Fruit fly (Drosophila melanogaster) whole organism, embryonic: Measurements from ENCODE around the gene DIP-alpha.

Source experiments
- Antp ChIP-seq: fragments of 200-800 bp; sonication (Bioruptor generic); optimal IDR thresholded peaks from 3 replicates; lab custom pipeline; 2016; ENCODE audit warnings: missing biosample characterization, missing genetic modification characterization
- B-H1 ChIP-seq: fragments of 200-800 bp; sonication (Bioruptor generic); IDR thresholded peaks from 3 replicates; pipeline ENCODE4 v1.3.6; 2022; ENCODE audit warnings: missing biosample characterization, missing genetic modification characterization
- B-H2 ChIP-seq: fragments of 200-800 bp; sonication (Bioruptor generic); optimal IDR thresholded peaks from 2 replicates; lab custom pipeline; 2018; ENCODE audit warnings: missing biosample characterization, mild to moderate bottlenecking, missing genetic modification characterization
- Bgb ChIP-seq: fragments of 200-800 bp; sonication (Bioruptor generic); IDR thresholded peaks from 2 replicates; pipeline ENCODE4 v1.3.6; 2022; ENCODE audit warnings: missing biosample characterization, missing genetic modification characterization; ENCODE audit not compliant: partially characterized antibody
- CG10565 ChIP-seq: fragments of 200-800 bp; sonication (Bioruptor generic); optimal IDR thresholded peaks from 3 replicates; lab custom pipeline; 2016; ENCODE audit warnings: missing biosample characterization, mild to moderate bottlenecking, missing genetic modification characterization
- CG11247 ChIP-seq: fragments of 200-800 bp; sonication (Bioruptor generic); IDR thresholded peaks from 2 replicates; pipeline ENCODE4 v1.3.6; 2022; ENCODE audit warnings: missing biosample characterization, missing genetic modification characterization
- CG11695 ChIP-seq: fragments of 200-800 bp; sonication (Bioruptor generic); IDR thresholded peaks from 3 replicates; pipeline ENCODE4 v1.3.6; 2022; ENCODE audit warnings: missing biosample characterization, missing genetic modification characterization
- CG12071 ChIP-seq: fragments of 200-800 bp; sonication (Bioruptor generic); optimal IDR thresholded peaks from 3 replicates; lab custom pipeline; 2018; ENCODE audit warnings: missing biosample characterization, mild to moderate bottlenecking, missing genetic modification characterization
- CG12942 ChIP-seq: fragments of 200-800 bp; sonication (Bioruptor generic); optimal IDR thresholded peaks from 3 replicates; lab custom pipeline; 2016; ENCODE audit warnings: missing biosample characterization, missing genetic modification characterization
- CG13775 ChIP-seq: fragments of 200-800 bp; sonication (Bioruptor generic); optimal IDR thresholded peaks from 3 replicates; lab custom pipeline; 2017; ENCODE audit warnings: missing biosample characterization, mild to moderate bottlenecking, missing genetic modification characterization
- CG15073 ChIP-seq: fragments of 200-800 bp; sonication (Bioruptor generic); optimal IDR thresholded peaks from 2 replicates; lab custom pipeline; 2016; ENCODE audit warnings: missing biosample characterization, missing genetic modification characterization
- CG1832 ChIP-seq: fragments of 200-800 bp; sonication (Bioruptor generic); optimal IDR thresholded peaks from 2 replicates; lab custom pipeline; 2017; ENCODE audit warnings: missing biosample characterization, mild to moderate bottlenecking, missing genetic modification characterization, inconsistent platforms
- CG2116 ChIP-seq: fragments of 200-800 bp; sonication (Bioruptor generic); optimal IDR thresholded peaks from 3 replicates; lab custom pipeline; 2018; ENCODE audit warnings: missing biosample characterization, mild to moderate bottlenecking, missing genetic modification characterization
- CG2678 ChIP-seq: fragments of 200-800 bp; sonication (Bioruptor generic); optimal IDR thresholded peaks from 3 replicates; lab custom pipeline; 2019; ENCODE audit warnings: missing biosample characterization, mild to moderate bottlenecking, missing genetic modification characterization, moderate library complexity
- CG31224 ChIP-seq: fragments of 200-800 bp; sonication (Bioruptor generic); IDR thresholded peaks from 2 replicates; pipeline ENCODE4 v1.3.6; 2022; ENCODE audit warnings: missing biosample characterization, missing genetic modification characterization
- CG3726 ChIP-seq: fragments of 200-800 bp; sonication (Bioruptor generic); IDR thresholded peaks from 3 replicates; pipeline ENCODE4, ENCODE4 v1.3.6; 2022; ENCODE audit warnings: missing biosample characterization, missing genetic modification characterization
- CG4404 ChIP-seq: fragments of 200-800 bp; sonication (Bioruptor generic); IDR thresholded peaks from 2 replicates; pipeline ENCODE4 v1.3.6; 2022; ENCODE audit warnings: missing biosample characterization, missing genetic modification characterization
- CG4730 ChIP-seq: fragments of 200-800 bp; sonication (Bioruptor generic); IDR thresholded peaks from 2 replicates; pipeline ENCODE4 v1.3.6; 2022; ENCODE audit warnings: missing biosample characterization, missing genetic modification characterization
- CG6272 ChIP-seq: fragments of 200-800 bp; sonication (Bioruptor generic); IDR thresholded peaks from 2 replicates; pipeline ENCODE4 v1.3.6; 2022; ENCODE audit warnings: missing biosample characterization, missing genetic modification characterization
- CG6689 ChIP-seq: fragments of 200-800 bp; sonication (Bioruptor generic); IDR thresholded peaks from 2 replicates; pipeline ENCODE4 v1.3.6; 2022; ENCODE audit warnings: missing biosample characterization, missing genetic modification characterization
- CG7839 ChIP-seq: fragments of 200-800 bp; sonication (Bioruptor generic); optimal IDR thresholded peaks from 3 replicates; lab custom pipeline; 2018; ENCODE audit warnings: missing biosample characterization, mild to moderate bottlenecking, missing genetic modification characterization, moderate library complexity
- CG9797 ChIP-seq: fragments of 200-800 bp; sonication (Bioruptor generic); optimal IDR thresholded peaks from 3 replicates; lab custom pipeline; 2018; ENCODE audit warnings: missing biosample characterization, mild to moderate bottlenecking, missing genetic modification characterization
- D ChIP-seq, 2 experiments: fragments of 200-800 bp in 1 of 2; fragments of >200 bp in 1 of 2; sonication (Bioruptor generic) in 1 of 2; optimal IDR thresholded peaks; 2 replicates in 1 of 2; 3 replicates in 1 of 2; lab custom pipeline; 2017; ENCODE audit warnings: mild to moderate bottlenecking in 1 of 2, missing biosample characterization in 1 of 2, missing genetic modification characterization in 1 of 2, missing genetic modification reagents in 1 of 2
- Elba2 ChIP-seq: fragments of 200-800 bp; sonication (Bioruptor generic); optimal IDR thresholded peaks from 3 replicates; lab custom pipeline; 2016; ENCODE audit warnings: missing biosample characterization, missing genetic modification characterization
- Fer2 ChIP-seq: fragments of 200-800 bp; sonication (Bioruptor generic); optimal IDR thresholded peaks from 2 replicates; lab custom pipeline; 2018; ENCODE audit warnings: missing biosample characterization, mild to moderate bottlenecking, missing genetic modification characterization, moderate library complexity
- Hey ChIP-seq: fragments of 200-800 bp; sonication (Bioruptor generic); optimal IDR thresholded peaks from 3 replicates; lab custom pipeline; 2018; ENCODE audit warnings: missing biosample characterization, mild to moderate bottlenecking, missing genetic modification characterization
- Jarid2 ChIP-seq: fragments of 200-800 bp; sonication (Bioruptor generic); optimal IDR thresholded peaks from 3 replicates; lab custom pipeline; 2017; ENCODE audit warnings: mild to moderate bottlenecking, missing biosample characterization, missing genetic modification reagents, missing genetic modification characterization
- MBD-R2 ChIP-seq: fragments of 200-800 bp; sonication (Bioruptor generic); IDR thresholded peaks from 2 replicates; pipeline ENCODE4 v1.3.6; 2022; ENCODE audit warnings: missing biosample characterization, missing genetic modification characterization
- Med ChIP-seq: fragments of 200-800 bp; sonication (Bioruptor generic); peaks from one replicate; lab custom pipeline; 2016; ENCODE audit warnings: missing biosample characterization, missing genetic modification characterization, mild to moderate bottlenecking, inconsistent platforms, moderate library complexity
- Nf-YA ChIP-seq: fragments of 200-800 bp; sonication (Bioruptor generic); IDR thresholded peaks from 2 replicates; pipeline ENCODE4 v1.3.6; 2022; ENCODE audit warnings: missing biosample characterization, missing genetic modification characterization
- PHDP ChIP-seq: fragments of 200-800 bp; sonication (Bioruptor generic); optimal IDR thresholded peaks from 3 replicates; lab custom pipeline; 2018; ENCODE audit warnings: missing biosample characterization, mild to moderate bottlenecking, missing genetic modification characterization, moderate library complexity
- Sin3A ChIP-seq: fragments of >200 bp; optimal IDR thresholded peaks from 2 replicates; lab custom pipeline; 2018
- bcd ChIP-seq: fragments of 200-800 bp; sonication (Bioruptor generic); optimal IDR thresholded peaks from 2 replicates; lab custom pipeline; 2017; ENCODE audit warnings: missing biosample characterization, mild to moderate bottlenecking, missing genetic modification characterization
- corto ChIP-seq: fragments of 200-800 bp; sonication (Bioruptor generic); optimal IDR thresholded peaks from 2 replicates; lab custom pipeline; 2016; ENCODE audit warnings: missing biosample characterization, mild to moderate bottlenecking, missing genetic modification characterization, moderate library complexity
- da ChIP-seq: fragments of 200-800 bp; sonication (Bioruptor generic); optimal IDR thresholded peaks from 2 replicates; lab custom pipeline; 2016; ENCODE audit warnings: missing biosample characterization, missing genetic modification characterization
- dpn ChIP-seq, 2 experiments: fragments of 200-800 bp; sonication (Bioruptor generic); optimal IDR thresholded peaks; 3 replicates each; lab custom pipeline; 2016; ENCODE audit warnings: missing biosample characterization in 2 of 2, missing genetic modification characterization in 2 of 2
- hbn ChIP-seq: fragments of 200-800 bp; sonication (Bioruptor generic); IDR thresholded peaks from 2 replicates; pipeline ENCODE4 v1.3.6; 2022; ENCODE audit warnings: missing biosample characterization, missing genetic modification characterization; ENCODE audit not compliant: partially characterized antibody
- jing ChIP-seq: fragments of 200-800 bp; sonication (Bioruptor generic); optimal IDR thresholded peaks from 2 replicates; lab custom pipeline; 2018; ENCODE audit warnings: missing biosample characterization, mild to moderate bottlenecking, missing genetic modification characterization
- lab ChIP-seq: fragments of 200-800 bp; sonication (Bioruptor generic); optimal IDR thresholded peaks from 3 replicates; lab custom pipeline; 2017; ENCODE audit warnings: missing biosample characterization, missing genetic modification characterization, mild to moderate bottlenecking, moderate library complexity, missing genetic modification reagents
- lilli ChIP-seq: fragments of 200-800 bp; sonication (Bioruptor generic); optimal IDR thresholded peaks from 3 replicates; lab custom pipeline; 2016; ENCODE audit warnings: missing biosample characterization, missing genetic modification characterization
- luna ChIP-seq: fragments of 200-800 bp; sonication (Bioruptor generic); optimal IDR thresholded peaks from 2 replicates; lab custom pipeline; 2016; ENCODE audit warnings: missing biosample characterization, missing genetic modification characterization
- mirr ChIP-seq: fragments of 200-800 bp; sonication (Bioruptor generic); optimal IDR thresholded peaks from 3 replicates; lab custom pipeline; 2018; ENCODE audit warnings: missing biosample characterization, mild to moderate bottlenecking, missing genetic modification characterization
- onecut ChIP-seq: fragments of 200-800 bp; sonication (Bioruptor generic); IDR thresholded peaks from 2 replicates; pipeline ENCODE4 v1.3.6; 2022; ENCODE audit warnings: missing biosample characterization, missing genetic modification characterization
- phol ChIP-seq: fragments of 200-800 bp; sonication (Bioruptor generic); optimal IDR thresholded peaks from 3 replicates; lab custom pipeline; 2018; ENCODE audit warnings: missing biosample characterization, mild to moderate bottlenecking, missing genetic modification characterization, moderate library complexity
- ro ChIP-seq: fragments of 200-800 bp; sonication (Bioruptor generic); IDR thresholded peaks from 2 replicates; pipeline ENCODE4 v1.3.6; 2022; ENCODE audit warnings: missing biosample characterization, missing genetic modification characterization
- sens-2 ChIP-seq: fragments of 200-800 bp; sonication (Bioruptor generic); IDR thresholded peaks from 2 replicates; pipeline ENCODE4 v1.3.6; 2022; ENCODE audit warnings: missing biosample characterization, missing genetic modification characterization
- sisA ChIP-seq: fragments of 200-800 bp; sonication (Bioruptor generic); IDR thresholded peaks from 2 replicates; pipeline ENCODE4 v1.3.6; 2022; ENCODE audit warnings: missing biosample characterization, missing genetic modification characterization
- tio ChIP-seq: fragments of 200-800 bp; sonication (Bioruptor generic); optimal IDR thresholded peaks from 2 replicates; lab custom pipeline; 2017; ENCODE audit warnings: missing biosample characterization, missing genetic modification characterization, inconsistent platforms
- tll ChIP-seq, 2 experiments: fragments of 200-800 bp in 1 of 2; fragments of >200 bp in 1 of 2; sonication (Bioruptor generic) in 1 of 2; optimal IDR thresholded peaks; 2 replicates each; lab custom pipeline; 2017 to 2019; ENCODE audit warnings: missing biosample characterization in 2 of 2, missing genetic modification characterization in 2 of 2, mild to moderate bottlenecking in 1 of 2, moderate library complexity in 1 of 2
- tna ChIP-seq: fragments of 200-800 bp; sonication (Bioruptor generic); IDR thresholded peaks from 2 replicates; pipeline ENCODE4 v1.3.6; 2022; ENCODE audit warnings: missing biosample characterization, missing genetic modification characterization; ENCODE audit not compliant: partially characterized antibody
- twi ChIP-seq: fragments of 200-800 bp; optimal IDR thresholded peaks from 2 replicates; lab custom pipeline; 2019; ENCODE audit warnings: missing biosample characterization, mild to moderate bottlenecking, missing genetic modification characterization, moderate library complexity

The DIP-alpha gene

DNA sequence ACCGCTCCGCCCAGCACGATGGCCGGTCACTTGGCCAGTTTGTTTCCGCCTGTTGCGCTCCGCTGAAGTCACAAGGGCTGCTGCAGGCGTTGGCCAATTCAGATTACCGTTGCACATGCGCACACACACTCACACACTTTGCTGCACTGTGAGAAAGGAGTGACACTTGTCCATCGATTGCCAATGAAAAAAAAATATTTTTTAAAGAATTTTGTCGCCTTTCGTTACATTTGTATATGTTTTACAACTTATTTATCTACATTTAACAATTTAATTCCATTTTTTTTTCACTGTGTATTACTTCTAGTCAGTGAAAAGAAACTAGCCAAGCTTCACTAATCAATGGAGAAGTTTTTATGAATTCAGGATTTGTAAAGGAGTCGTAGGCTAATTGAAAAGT is 95.4 kb downstream of the DIP-alpha start (continued):
- TF ChIP-seq sisA (GFP tag; lab: Robert Waterston, UW): peak; percentile 50; the same call in 1 of the 2 replicates
- TF ChIP-seq MBD-R2 (GFP tag; lab: Robert Waterston, UW): no peak
- no peak for TF ChIP-seq tna (GFP tag; lab: Robert Waterston, UW)
- peak; percentile 51 for TF ChIP-seq CG2678
- TF ChIP-seq CG12071: no peak
- TF ChIP-seq ro (GFP tag; lab: Robert Waterston, UW): no peak
- TF ChIP-seq Elba2 (GFP tag; lab: Kevin White, UChicago): no peak
- TF ChIP-seq lab (GFP tag; lab: Kevin White, UChicago): peak; percentile 26
- no peak for TF ChIP-seq tll (GFP tag; optimal IDR thresholded peaks at IDR 0.05; lab: Kevin White, UChicago)
- no peak for TF ChIP-seq CG9797 (GFP tag; lab: Kevin White, UChicago)
- TF ChIP-seq tio (GFP tag; lab: Kevin White, UChicago): peak; percentile 58
- peak; percentile 45; the same call in 1 of the 3 replicates for TF ChIP-seq CG11695 (GFP tag; lab: Robert Waterston, UW)
- TF ChIP-seq Hey (tag; lab: Kevin White, UChicago): no peak
- TF ChIP-seq Fer2 (tag; lab: Kevin White, UChicago): no peak
- TF ChIP-seq CG2116 (GFP tag; lab: Kevin White, UChicago): no peak
- no peak for TF ChIP-seq mirr (GFP tag; lab: Kevin White, UChicago)
- TF ChIP-seq bcd (GFP tag; lab: Kevin White, UChicago): peak; percentile 1
- peak; percentile 62 for TF ChIP-seq phol (tag; lab: Kevin White, UChicago)
- peak; percentile 21 for TF ChIP-seq CG13775 (GFP tag; lab: Kevin White, UChicago)
- TF ChIP-seq Bgb: no peak
- TF ChIP-seq Nf-YA (GFP tag; lab: Robert Waterston, UW): no peak
- no peak for TF ChIP-seq hbn (GFP tag; lab: Robert Waterston, UW)
- 0 out of 2 replicates have a peak, but pooled peaks have one; percentile 26 for TF ChIP-seq sens-2
- TF ChIP-seq corto (GFP tag; lab: Kevin White, UChicago): no peak
- TF ChIP-seq B-H1: 0 out of 3 replicates have a peak, but pooled peaks have one; percentile 17
- no peak for TF ChIP-seq CG6272 (GFP tag; lab: Robert Waterston, UW)
- no peak for TF ChIP-seq da (GFP tag; lab: Kevin White, UChicago)
- no peak for TF ChIP-seq Sin3A (lab: Kevin White, UChicago)
- TF ChIP-seq jing (GFP tag; lab: Kevin White, UChicago): no peak
- no peak for TF ChIP-seq CG15073
- TF ChIP-seq dpn (GFP tag; optimal IDR thresholded peaks at IDR 0.05; lab: Kevin White, UChicago): peak; percentile 22 to 24
- no peak for TF ChIP-seq Jarid2 (GFP tag; lab: Kevin White, UChicago)
- TF ChIP-seq CG10565: no peak
- TF ChIP-seq CG11247 (GFP tag; lab: Robert Waterston, UW): no peak
- TF ChIP-seq luna (GFP tag; lab: Kevin White, UChicago): no peak
- no peak for TF ChIP-seq onecut (GFP tag; lab: Robert Waterston, UW)
- TF ChIP-seq B-H2 (GFP tag; lab: Kevin White, UChicago): no peak
- TF ChIP-seq CG1832: no peak
- peak; percentile 53; the same call in 1 of the 2 replicates for TF ChIP-seq CG6689 (GFP tag; lab: Robert Waterston, UW)
- no peak for TF ChIP-seq D (optimal IDR thresholded peaks at IDR 0.05; lab: Kevin White, UChicago)
- TF ChIP-seq D (GFP tag; optimal IDR thresholded peaks at IDR 0.05; lab: Kevin White, UChicago): peak; percentile 34
- TF ChIP-seq CG7839 (tag; lab: Kevin White, UChicago): peak; percentile 46
- peak; percentile 78 for TF ChIP-seq Med (GFP tag; lab: Kevin White, UChicago)
- TF ChIP-seq twi (tag; lab: Kevin White, UChicago): no peak
- TF ChIP-seq CG12942 (GFP tag; lab: Kevin White, UChicago): peak; percentile 24
- no peak for TF ChIP-seq CG4730 (GFP tag; lab: Robert Waterston, UW)
- no peak for TF ChIP-seq CG31224 (GFP tag; lab: Robert Waterston, UW)
- no peak for TF ChIP-seq CG4404 (GFP tag; lab: Robert Waterston, UW)
- TF ChIP-seq PHDP: peak; percentile 27
- peak; percentile 28 for TF ChIP-seq lilli
- TF ChIP-seq CG3726 (GFP tag; lab: Robert Waterston, UW): 0 out of 3 replicates have a peak, but pooled peaks have one; percentile 7
- TF ChIP-seq Antp (GFP tag; lab: Kevin White, UChicago): peak; percentile 13
